2 fruit fly cellular contexts compared by ENCODE assay signal in the genomic region with DNA sequence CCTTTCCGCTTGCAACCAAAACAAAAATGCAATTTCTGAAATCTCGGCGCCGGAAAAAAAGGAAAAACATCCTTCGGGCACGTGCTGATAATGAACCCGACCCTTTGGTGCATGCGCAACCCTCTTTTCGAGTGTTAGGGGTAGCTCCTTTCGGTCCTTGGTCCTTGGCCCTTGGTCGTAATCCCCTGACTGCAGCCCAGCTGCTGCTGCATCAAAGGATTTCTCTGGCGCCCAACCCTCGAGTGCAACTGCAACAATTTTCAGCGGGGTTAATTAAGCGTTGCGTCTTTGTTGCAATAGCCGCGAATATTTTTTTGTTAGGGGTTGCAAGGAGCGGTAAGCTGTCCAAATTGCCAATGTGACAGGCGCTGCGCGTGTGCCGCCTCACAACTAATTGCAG.
TF ChIP-seq lines count a peak whose summit lies in the region.

No protein-coding gene starts in this region.

- TF ChIP-seq CTCF in whole organism, embryonic (GFP tag; optimal IDR thresholded peaks at IDR 0.05; lab: Kevin White, UChicago) = no peak

TF ChIP-seq in whole organism, embryonic, 481 proteins besides CTCF, POLR2A, EP300 and RAD21 (continues in another document):
- TF ChIP-seq CG5245 (GFP tag; optimal IDR thresholded peaks at IDR 0.05; lab: Kevin White, UChicago) (no peak), Nf-YC (tag; optimal IDR thresholded peaks at IDR 0.05; lab: Kevin White, UChicago) (no peak), CG14860 (GFP tag; IDR thresholded peaks at IDR 0.05; lab: Robert Waterston, UW; ENCODE audit: partially characterized antibody) (no peak), CG6272 (GFP tag; IDR thresholded peaks at IDR 0.05; lab: Robert Waterston, UW) (no peak), Lhr (GFP tag; optimal IDR thresholded peaks at IDR 0.05; lab: Kevin White, UChicago) (no peak), CG10959 (GFP tag; IDR thresholded peaks at IDR 0.05; lab: Robert Waterston, UW) (no peak), dm (GFP tag; optimal IDR thresholded peaks at IDR 0.05; lab: Kevin White, UChicago) (no peak), Lim3 (GFP tag; IDR thresholded peaks at IDR 0.05; lab: Robert Waterston, UW) (no peak), CG2889 (GFP tag; IDR thresholded peaks at IDR 0.05; lab: Robert Waterston, UW) (no peak), Fer3 (tag; optimal IDR thresholded peaks at IDR 0.05; lab: Kevin White, UChicago) (no peak), zen (tag; optimal IDR thresholded peaks at IDR 0.05; lab: Kevin White, UChicago) (no peak), sob (GFP tag; IDR thresholded peaks at IDR 0.05; lab: Robert Waterston, UW) (no peak), z (GFP tag; IDR thresholded peaks at IDR 0.05; lab: Robert Waterston, UW) (no peak), CG17385 (GFP tag; optimal IDR thresholded peaks at IDR 0.05; lab: Kevin White, UChicago) (no peak), CG9876 (GFP tag; optimal IDR thresholded peaks at IDR 0.05; lab: Kevin White, UChicago) (no peak), CG9727 (GFP tag; optimal IDR thresholded peaks at IDR 0.05; lab: Kevin White, UChicago) (no peak), hb (GFP tag; IDR thresholded peaks at IDR 0.05; lab: Robert Waterston, UW; ENCODE audit: partially characterized antibody) (0 out of 3 replicates have a peak, but pooled peaks have one; percentile 53), knrl (GFP tag; IDR thresholded peaks at IDR 0.05; lab: Robert Waterston, UW; ENCODE audit: partially characterized antibody) (no peak), CG6765 (GFP tag; optimal IDR thresholded peaks at IDR 0.05; lab: Kevin White, UChicago) (no peak), sqz (GFP tag; optimal IDR thresholded peaks at IDR 0.05; lab: Kevin White, UChicago) (peak; percentile 76), CG3407 (GFP tag; optimal IDR thresholded peaks at IDR 0.05; lab: Kevin White, UChicago) (no peak), D (optimal IDR thresholded peaks at IDR 0.05; lab: Kevin White, UChicago) (no peak), D (GFP tag; optimal IDR thresholded peaks at IDR 0.05; lab: Kevin White, UChicago) (no peak), Scr (GFP tag; IDR thresholded peaks at IDR 0.05; lab: Robert Waterston, UW; ENCODE audit: partially characterized antibody) (no peak), CG10565 (GFP tag; optimal IDR thresholded peaks at IDR 0.05; lab: Kevin White, UChicago) (no peak), fd102C (GFP tag; optimal IDR thresholded peaks at IDR 0.05; lab: Kevin White, UChicago) (no peak), CG2199 (GFP tag; IDR thresholded peaks at IDR 0.05; lab: Robert Waterston, UW) (no peak), chinmo (GFP tag; IDR thresholded peaks at IDR 0.05; lab: Robert Waterston, UW; ENCODE audit: partially characterized antibody) (peak; percentile 79; the same call in 2 of the 4 replicates), Atf-2 (GFP tag; optimal IDR thresholded peaks at IDR 0.05; lab: Kevin White, UChicago) (no peak), CG1529 (GFP tag; optimal IDR thresholded peaks at IDR 0.05; lab: Kevin White, UChicago) (no peak), CG15696 (tag; optimal IDR thresholded peaks at IDR 0.05; lab: Kevin White, UChicago) (no peak), kni (GFP tag; optimal IDR thresholded peaks at IDR 0.05; lab: Kevin White, UChicago) (peak; percentile 22), Hey (tag; optimal IDR thresholded peaks at IDR 0.05; lab: Kevin White, UChicago) (peak; percentile 37), CG3847 (GFP tag; IDR thresholded peaks at IDR 0.05; lab: Robert Waterston, UW) (no peak), al (GFP tag; IDR thresholded peaks at IDR 0.05; lab: Robert Waterston, UW) (no peak), Oaz (GFP tag; IDR thresholded peaks at IDR 0.05; lab: Robert Waterston, UW) (no peak), CG10366 (GFP tag; IDR thresholded peaks at IDR 0.05; lab: Robert Waterston, UW) (no peak), mld (GFP tag; IDR thresholded peaks at IDR 0.05; lab: Robert Waterston, UW; ENCODE audit: partially characterized antibody) (no peak), CG13775 (GFP tag; optimal IDR thresholded peaks at IDR 0.05; lab: Kevin White, UChicago) (no peak), CG6854 (GFP tag; optimal IDR thresholded peaks at IDR 0.05; lab: Kevin White, UChicago) (no peak), repo (GFP tag; optimal IDR thresholded peaks at IDR 0.05; lab: Kevin White, UChicago) (no peak), run (tag; optimal IDR thresholded peaks at IDR 0.05; lab: Kevin White, UChicago) (no peak), CG34224 (GFP tag; IDR thresholded peaks at IDR 0.05; lab: Robert Waterston, UW; ENCODE audit: partially characterized antibody) (no peak), ewg (GFP tag; optimal IDR thresholded peaks at IDR 0.05; lab: Kevin White, UChicago) (no peak)

TF ChIP-seq in whole organism, wandering third instar larva, 38 proteins besides CTCF, POLR2A, EP300 and RAD21:
- TF ChIP-seq CG32264 (GFP tag; optimal IDR thresholded peaks at IDR 0.05; lab: Kevin White, UChicago) (no peak), HLH106 (tag; optimal IDR thresholded peaks at IDR 0.05; lab: Kevin White, UChicago) (no peak), Vsx2 (GFP tag; optimal IDR thresholded peaks at IDR 0.05; lab: Kevin White, UChicago; ENCODE audit: partially characterized antibody) (peak; percentile 43), lola (GFP tag; optimal IDR thresholded peaks at IDR 0.05; lab: Kevin White, UChicago) (no peak), br (GFP tag; optimal IDR thresholded peaks at IDR 0.05; lab: Kevin White, UChicago) (no peak), CG9705 (GFP tag; optimal IDR thresholded peaks at IDR 0.05; lab: Kevin White, UChicago) (no peak), dsf (GFP tag; optimal IDR thresholded peaks at IDR 0.05; lab: Kevin White, UChicago; ENCODE audit: borderline replicate concordance) (no peak), N (GFP tag; optimal IDR thresholded peaks at IDR 0.05; lab: Kevin White, UChicago) (no peak)
TF ChIP-seq in whole organism, wandering third instar larva: peak in this region for 1.
